Fruit fly (Drosophila melanogaster) whole organism, pupa: ENCODE measurements around the gene CG9643.

Experiments used
- CG10348 ChIP-seq: fragments of 200-800 bp; sonication (Bioruptor generic); IDR thresholded peaks from 2 replicates; pipeline ENCODE4 v1.3.6; 2022; ENCODE audit warnings: missing biosample characterization, missing genetic modification characterization
- CG12605 ChIP-seq: fragments of 200-800 bp; sonication (Bioruptor generic); IDR thresholded peaks from 2 replicates; pipeline ENCODE4 v1.3.6; 2022; ENCODE audit warnings: missing biosample characterization, missing genetic modification characterization
- CG13204 ChIP-seq: fragments of 200-800 bp; sonication (Bioruptor generic); optimal IDR thresholded peaks from 2 replicates; lab custom pipeline; 2018; ENCODE audit warnings: missing biosample characterization, mild to moderate bottlenecking, missing genetic modification characterization, moderate library complexity
- CG17806 ChIP-seq: fragments of 200-800 bp; sonication (Bioruptor generic); optimal IDR thresholded peaks from 2 replicates; lab custom pipeline; 2018; ENCODE audit warnings: missing biosample characterization, mild to moderate bottlenecking, missing genetic modification characterization, moderate library complexity
- D1 ChIP-seq: fragments of 200-800 bp; sonication (Bioruptor generic); optimal IDR thresholded peaks from 2 replicates; lab custom pipeline; 2018; ENCODE audit warnings: missing biosample characterization, mild to moderate bottlenecking, missing genetic modification characterization, moderate library complexity
- EcR ChIP-seq: fragments of 200-800 bp; sonication (Bioruptor generic); optimal IDR thresholded peaks from 3 replicates; lab custom pipeline; 2019; ENCODE audit warnings: missing biosample characterization, missing genetic modification characterization, mild to moderate bottlenecking, moderate library complexity, missing genetic modification reagents
- Ets98B ChIP-seq: fragments of 200-800 bp; sonication (Bioruptor generic); IDR thresholded peaks from 2 replicates; pipeline ENCODE4 v1.3.6; 2022; ENCODE audit warnings: missing biosample characterization, missing genetic modification characterization
- Snoo ChIP-seq: fragments of 200-800 bp; sonication (Bioruptor generic); optimal IDR thresholded peaks from 3 replicates; lab custom pipeline; 2017; ENCODE audit warnings: missing biosample characterization, mild to moderate bottlenecking, missing genetic modification characterization, inconsistent platforms

DNA sequence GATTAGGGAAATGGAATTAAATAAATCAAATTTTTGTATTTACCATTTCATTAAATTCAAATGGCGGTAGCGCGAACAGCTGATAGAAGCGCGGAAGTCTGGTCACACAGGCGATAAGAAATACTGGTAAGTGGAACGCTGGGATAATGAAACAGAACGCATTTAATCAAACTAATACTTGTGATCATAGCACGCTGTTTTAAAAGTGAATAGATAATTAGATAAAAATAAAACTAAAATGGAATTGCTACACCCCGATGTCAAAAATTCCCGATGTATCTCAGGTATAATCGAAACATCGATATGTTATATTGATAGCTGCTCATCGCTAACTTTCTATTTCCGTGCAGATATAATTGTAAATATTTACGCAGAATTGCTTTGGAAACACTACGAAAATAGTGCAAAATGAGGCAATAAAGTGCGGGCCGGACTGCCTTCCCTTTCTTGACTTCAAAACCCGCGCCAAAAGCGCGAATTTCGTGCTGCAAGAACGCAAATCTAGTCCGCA is 13.6 kb upstream of the CG9643 start, which contains the start of the genes okr and CG3558:
- no peak for TF ChIP-seq EcR (GFP tag; lab: Kevin White, UChicago)
- no peak for TF ChIP-seq Snoo (tag; lab: Kevin White, UChicago)
- no peak for TF ChIP-seq CG17806 (tag; lab: Kevin White, UChicago)
- no peak for TF ChIP-seq D1 (tag; lab: Kevin White, UChicago)
- no peak for TF ChIP-seq Ets98B (GFP tag; lab: Robert Waterston, UW)
- TF ChIP-seq CG12605 = no peak
- no peak for TF ChIP-seq CG10348 (GFP tag; lab: Robert Waterston, UW)
- no peak for TF ChIP-seq CG13204 (GFP tag; lab: Kevin White, UChicago)
